Worm (Caenorhabditis elegans): Measurements from ENCODE around the gene nmur-3.

nmur-3 gene

DNA sequence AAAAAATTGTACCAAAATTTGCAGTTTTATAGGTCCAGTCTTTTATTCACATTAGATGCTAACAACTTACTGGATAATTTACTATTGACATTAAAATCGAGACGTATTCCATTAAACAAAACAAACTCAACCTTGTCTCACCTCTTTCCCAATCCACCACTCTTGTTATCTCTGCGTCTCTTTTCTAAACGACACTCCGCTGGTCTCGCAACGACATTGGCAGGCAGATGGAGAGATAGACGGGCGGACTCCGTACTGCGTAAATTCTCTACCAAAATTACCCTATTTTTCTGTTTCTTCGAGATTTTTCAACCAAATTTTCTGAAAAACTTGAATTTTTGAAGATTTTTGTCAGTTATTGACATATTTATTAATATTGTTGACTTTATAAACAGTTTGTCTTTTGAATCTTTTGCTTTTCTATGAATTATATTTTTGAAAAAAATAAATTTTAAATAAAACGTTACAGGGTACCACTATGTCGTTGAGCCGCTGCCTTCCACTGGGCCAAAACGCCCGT lies 3.0 kb downstream of the nmur-3 start, which contains the start of gene asb-2 (continued):
- TF ChIP-seq unc-86 (tag; optimal IDR thresholded peaks at IDR 0.05) (peak; percentile 66), nhr-237 (tag; optimal IDR thresholded peaks at IDR 0.05) (peak; percentile 48), vab-15 (tag; optimal IDR thresholded peaks at IDR 0.05) (peak; percentile 22), nhr-47 (tag; optimal IDR thresholded peaks at IDR 0.05) (peak; percentile 90), ceh-8 (GFP tag; optimal IDR thresholded peaks at IDR 0.05) (no peak), sox-4 (tag; optimal IDR thresholded peaks at IDR 0.05) (no peak), efl-1 (optimal IDR thresholded peaks at IDR 0.05) (peak; percentile 79 to 90), efl-1 (GFP tag; optimal IDR thresholded peaks at IDR 0.05 in 1 of 2) (peak; percentile 71 to 93), unc-98 (GFP tag; IDR thresholded peaks at IDR 0.05) (no peak), egl-27 (tag; optimal IDR thresholded peaks at IDR 0.05) (no peak), lin-35 (GFP tag; optimal IDR thresholded peaks at IDR 0.05) (peak; percentile 79 to 92), lin-14 (GFP tag; optimal IDR thresholded peaks at IDR 0.05) (peak; percentile 93), irx-1 (tag; optimal IDR thresholded peaks at IDR 0.05) (peak; percentile 59), snu-23 (GFP tag; optimal IDR thresholded peaks at IDR 0.05) (peak; percentile 94), C16A3.4 (tag; optimal IDR thresholded peaks at IDR 0.05) (peak; percentile 89), C34B4.2 (tag; optimal IDR thresholded peaks at IDR 0.05) (no peak), ceh-88 (GFP tag; IDR thresholded peaks at IDR 0.05) (peak; percentile 35; the same call in 1 of the 2 replicates), ceh-90 (tag; optimal IDR thresholded peaks at IDR 0.05) (peak; percentile 2), sup-37 (GFP tag; optimal IDR thresholded peaks at IDR 0.05) (no peak), fkh-8 (tag; optimal IDR thresholded peaks at IDR 0.05) (peak; percentile 80), lsy-2 (tag; optimal IDR thresholded peaks at IDR 0.05) (peak; percentile 85 to 92), Y116A8C.19 (tag; optimal IDR thresholded peaks at IDR 0.05; ENCODE audit: borderline replicate concordance) (no peak), aly-2 (tag; optimal IDR thresholded peaks at IDR 0.05) (peak; percentile 47), isw-1 (GFP tag; IDR thresholded peaks at IDR 0.05) (peak; percentile 55), nhr-85 (tag) (peak; percentile 92), nhr-28 (tag; optimal IDR thresholded peaks at IDR 0.05) (no peak), skn-1 (tag; optimal IDR thresholded peaks at IDR 0.05) (peak; percentile 94), lir-3 (tag; optimal IDR thresholded peaks at IDR 0.05; ENCODE audit: poor library complexity) (peak; percentile 64), unc-30 (tag; optimal IDR thresholded peaks at IDR 0.05) (no peak), nhr-76 (tag; optimal IDR thresholded peaks at IDR 0.05) (no peak), swsn-7 (tag; optimal IDR thresholded peaks at IDR 0.05) (peak; percentile 89), tbx-2 (tag; optimal IDR thresholded peaks at IDR 0.05) (peak; percentile 86), hlh-17 (GFP tag; optimal IDR thresholded peaks at IDR 0.05; ENCODE audit: borderline replicate concordance) (no peak), jun-1 (tag; optimal IDR thresholded peaks at IDR 0.05) (peak; percentile 79), nhr-71 (tag; optimal IDR thresholded peaks at IDR 0.05) (peak; percentile 93), sptf-1 (tag; optimal IDR thresholded peaks at IDR 0.05) (no peak), lin-15B (tag; optimal IDR thresholded peaks at IDR 0.05) (peak; percentile 87), pax-3 (tag; optimal IDR thresholded peaks at IDR 0.05) (peak; percentile 39), ceh-63 (GFP tag; optimal IDR thresholded peaks at IDR 0.05) (no peak), grh-1 (GFP tag; IDR thresholded peaks at IDR 0.05) (peak; percentile 70), alr-1 (tag; optimal IDR thresholded peaks at IDR 0.05; ENCODE audit: borderline replicate concordance) (no peak), mep-1 (tag; optimal IDR thresholded peaks at IDR 0.05) (peak; percentile 95), efl-3 (GFP tag; optimal IDR thresholded peaks at IDR 0.05) (no peak), ztf-11 (tag; optimal IDR thresholded peaks at IDR 0.05) (no peak), nhr-12 (tag; optimal IDR thresholded peaks at IDR 0.05) (no peak), snpc-4 (tag; optimal IDR thresholded peaks at IDR 0.05) (peak; percentile 71), mef-2 (tag; optimal IDR thresholded peaks at IDR 0.05) (peak; percentile 50), lin-39 (tag; optimal IDR thresholded peaks at IDR 0.05) (peak; percentile 23), mab-9 (GFP tag; IDR thresholded peaks at IDR 0.05) (no peak), xbp-1 (tag; optimal IDR thresholded peaks at IDR 0.05) (peak; percentile 97), elt-3 (tag; optimal IDR thresholded peaks at IDR 0.05) (peak in 5 of 6 experiments; percentile 43 to 87 (median 61)), fkh-10 (GFP tag; optimal IDR thresholded peaks at IDR 0.05) (no peak), nhr-90 (tag; optimal IDR thresholded peaks at IDR 0.05; ENCODE audit: poor library complexity) (peak; percentile 86)
